Fruit fly (Drosophila melanogaster) whole organism, prepupa: ENCODE data around the gene Acp76A.

Experiments
- Blimp-1 ChIP-seq: fragments of 200-800 bp; sonication (Bioruptor generic); optimal IDR thresholded peaks from 3 replicates; lab custom pipeline; 2017; ENCODE audit warnings: missing biosample characterization, missing genetic modification characterization, mild to moderate bottlenecking, moderate library complexity, missing genetic modification reagents
- CG10631 ChIP-seq: fragments of 200-800 bp; sonication (Bioruptor generic); optimal IDR thresholded peaks from 2 replicates; lab custom pipeline; 2016; ENCODE audit warnings: missing biosample characterization, missing genetic modification characterization
- CG10669 ChIP-seq: fragments of 200-800 bp; sonication (Bioruptor generic); optimal IDR thresholded peaks from 3 replicates; lab custom pipeline; 2018; ENCODE audit warnings: missing biosample characterization, mild to moderate bottlenecking, missing genetic modification characterization, moderate library complexity
- CG11902 ChIP-seq: fragments of 200-800 bp; sonication (Bioruptor generic); optimal IDR thresholded peaks from 3 replicates; lab custom pipeline; 2016; ENCODE audit warnings: missing biosample characterization, missing genetic modification characterization
- CG16779 ChIP-seq: fragments of 200-800 bp; sonication (Bioruptor generic); optimal IDR thresholded peaks from 3 replicates; lab custom pipeline; 2017; ENCODE audit warnings: missing biosample characterization, mild to moderate bottlenecking, missing genetic modification characterization
- CG3032 ChIP-seq: fragments of 200-800 bp; optimal IDR thresholded peaks from 2 replicates; lab custom pipeline; 2019; ENCODE audit warnings: missing biosample characterization, mild to moderate bottlenecking, missing genetic modification characterization, moderate library complexity
- CG31627 ChIP-seq: fragments of 200-800 bp; sonication (Bioruptor generic); optimal IDR thresholded peaks from 3 replicates; lab custom pipeline; 2016; ENCODE audit warnings: missing biosample characterization, missing genetic modification characterization
- CG32006 ChIP-seq: fragments of 200-800 bp; sonication (Bioruptor generic); optimal IDR thresholded peaks from 3 replicates; lab custom pipeline; 2017; ENCODE audit warnings: missing biosample characterization, mild to moderate bottlenecking, missing genetic modification characterization
- CG34406 ChIP-seq: fragments of 200-800 bp; sonication (Bioruptor generic); optimal IDR thresholded peaks from 3 replicates; lab custom pipeline; 2016; ENCODE audit warnings: missing biosample characterization, missing genetic modification characterization
- CG3919 ChIP-seq: fragments of 200-800 bp; sonication (Bioruptor generic); optimal IDR thresholded peaks from 3 replicates; lab custom pipeline; 2016; ENCODE audit warnings: missing biosample characterization, missing genetic modification characterization
- CG4318 ChIP-seq: fragments of 200-800 bp; sonication (Bioruptor generic); optimal IDR thresholded peaks from 3 replicates; lab custom pipeline; 2017; ENCODE audit warnings: missing biosample characterization, mild to moderate bottlenecking, missing genetic modification characterization
- CG6276 ChIP-seq: fragments of 200-800 bp; sonication (Bioruptor generic); optimal IDR thresholded peaks from 2 replicates; lab custom pipeline; 2017; ENCODE audit warnings: missing biosample characterization, mild to moderate bottlenecking, missing genetic modification characterization
- CG6792 ChIP-seq: fragments of 200-800 bp; sonication (Bioruptor generic); optimal IDR thresholded peaks from 3 replicates; lab custom pipeline; 2016; ENCODE audit warnings: missing biosample characterization, missing genetic modification characterization
- CG6808 ChIP-seq: fragments of 200-800 bp; sonication (Bioruptor generic); optimal IDR thresholded peaks from 3 replicates; lab custom pipeline; 2017; ENCODE audit warnings: missing biosample characterization, missing genetic modification characterization, mild to moderate bottlenecking, moderate library complexity, missing genetic modification reagents
- CG8119 ChIP-seq: fragments of 200-800 bp; sonication (Bioruptor generic); IDR thresholded peaks from 3 replicates; pipeline ENCODE4 v1.3.6; 2022; ENCODE audit warnings: missing biosample characterization, missing genetic modification characterization
- CG8319 ChIP-seq: fragments of 200-800 bp; sonication (Bioruptor generic); optimal IDR thresholded peaks from 3 replicates; lab custom pipeline; 2016; ENCODE audit warnings: missing biosample characterization, missing genetic modification characterization
- CG8632 ChIP-seq: fragments of 200-800 bp; sonication (Bioruptor generic); optimal IDR thresholded peaks from 3 replicates; lab custom pipeline; 2016; ENCODE audit warnings: missing biosample characterization, missing genetic modification characterization
- CG9139 ChIP-seq: fragments of 200-800 bp; sonication (Bioruptor generic); optimal IDR thresholded peaks from 3 replicates; lab custom pipeline; 2017; ENCODE audit warnings: missing biosample characterization, mild to moderate bottlenecking, missing genetic modification characterization
- Eip75B ChIP-seq: fragments of 200-800 bp; sonication (Bioruptor generic); optimal IDR thresholded peaks from 3 replicates; lab custom pipeline; 2016; ENCODE audit warnings: missing biosample characterization, missing genetic modification characterization
- Eip78C ChIP-seq: fragments of 200-800 bp; sonication (Bioruptor generic); peaks from one replicate; lab custom pipeline; 2016; ENCODE audit warnings: missing biosample characterization, missing genetic modification characterization
- Ets21C ChIP-seq: fragments of 200-800 bp; sonication (Bioruptor generic); optimal IDR thresholded peaks from 3 replicates; lab custom pipeline; 2016; ENCODE audit warnings: missing biosample characterization, missing genetic modification characterization
- Ets96B ChIP-seq: fragments of 200-800 bp; optimal IDR thresholded peaks from 2 replicates; lab custom pipeline; 2019; ENCODE audit warnings: missing biosample characterization, mild to moderate bottlenecking, missing genetic modification characterization, moderate library complexity
- Gug ChIP-seq: fragments of 200-800 bp; sonication (Bioruptor generic); IDR thresholded peaks from 2 replicates; pipeline ENCODE4 v1.3.6; 2022; ENCODE audit warnings: missing biosample characterization, missing genetic modification characterization
- Hr38 ChIP-seq: sonication (Bioruptor generic); optimal IDR thresholded peaks from 2 replicates; lab custom pipeline; 2016; ENCODE audit warnings: missing biosample characterization, missing genetic modification characterization
- Hr39 ChIP-seq: fragments of 200-800 bp; sonication (Bioruptor generic); optimal IDR thresholded peaks from 2 replicates; lab custom pipeline; 2016; ENCODE audit warnings: missing biosample characterization, missing genetic modification characterization
- Met ChIP-seq: fragments of 200-800 bp; sonication (Bioruptor generic); optimal IDR thresholded peaks from 3 replicates; lab custom pipeline; 2016; ENCODE audit warnings: missing biosample characterization, missing genetic modification characterization
- OdsH ChIP-seq: fragments of 200-800 bp; sonication (Bioruptor generic); optimal IDR thresholded peaks from 3 replicates; lab custom pipeline; 2016; ENCODE audit warnings: missing biosample characterization, missing genetic modification characterization
- Smox ChIP-seq: fragments of 200-800 bp; sonication (Bioruptor generic); optimal IDR thresholded peaks from 3 replicates; lab custom pipeline; 2016; ENCODE audit warnings: missing biosample characterization, missing genetic modification characterization
- Sox102F ChIP-seq: fragments of 200-800 bp; sonication (Bioruptor generic); optimal IDR thresholded peaks from 2 replicates; lab custom pipeline; 2016; ENCODE audit warnings: missing biosample characterization, mild to moderate bottlenecking, missing genetic modification characterization
- Sox14 ChIP-seq: fragments of 200-800 bp; sonication (Bioruptor generic); optimal IDR thresholded peaks from 3 replicates; lab custom pipeline; 2016; ENCODE audit warnings: missing biosample characterization, missing genetic modification characterization
- achi ChIP-seq: fragments of 200-800 bp; sonication (Bioruptor generic); optimal IDR thresholded peaks from 3 replicates; lab custom pipeline; 2016; ENCODE audit warnings: missing biosample characterization, missing genetic modification characterization
- acj6 ChIP-seq: fragments of 200-800 bp; sonication (Bioruptor generic); optimal IDR thresholded peaks from 3 replicates; lab custom pipeline; 2016; ENCODE audit warnings: missing biosample characterization, missing genetic modification characterization
- cyc ChIP-seq: fragments of 200-800 bp; sonication (Bioruptor generic); optimal IDR thresholded peaks from 3 replicates; lab custom pipeline; 2016; ENCODE audit warnings: missing biosample characterization, missing genetic modification characterization
- dsx ChIP-seq: fragments of 200-800 bp; optimal IDR thresholded peaks from 3 replicates; lab custom pipeline; 2019; ENCODE audit warnings: missing biosample characterization, mild to moderate bottlenecking, missing genetic modification characterization, moderate library complexity; ENCODE audit not compliant: poor library complexity, severe bottlenecking
- eg ChIP-seq: fragments of 200-800 bp; sonication (Bioruptor generic); IDR thresholded peaks from 3 replicates; pipeline ENCODE4 v1.3.6; 2022; ENCODE audit warnings: missing biosample characterization, missing genetic modification characterization
- esn ChIP-seq: fragments of 200-800 bp; sonication (Bioruptor generic); optimal IDR thresholded peaks from 2 replicates; lab custom pipeline; 2016; ENCODE audit warnings: missing biosample characterization, mild to moderate bottlenecking, missing genetic modification characterization, moderate library complexity
- fd59A ChIP-seq: fragments of 200-800 bp; sonication (Bioruptor generic); optimal IDR thresholded peaks from 2 replicates; lab custom pipeline; 2017; ENCODE audit warnings: missing biosample characterization, mild to moderate bottlenecking, missing genetic modification characterization, missing genetic modification reagents
- fd85E ChIP-seq: fragments of 200-800 bp; sonication (Bioruptor generic); optimal IDR thresholded peaks from 3 replicates; lab custom pipeline; 2016; ENCODE audit warnings: missing biosample characterization, missing genetic modification characterization
- fkh ChIP-seq: fragments of 200-800 bp; sonication (Bioruptor generic); optimal IDR thresholded peaks from 3 replicates; lab custom pipeline; 2017; ENCODE audit warnings: missing biosample characterization, mild to moderate bottlenecking, missing genetic modification characterization, moderate library complexity
- lz ChIP-seq: fragments of 200-800 bp; sonication (Bioruptor generic); optimal IDR thresholded peaks from 3 replicates; lab custom pipeline; 2016; ENCODE audit warnings: missing biosample characterization, missing genetic modification characterization
- net ChIP-seq: fragments of 200-800 bp; sonication (Bioruptor generic); optimal IDR thresholded peaks from 3 replicates; lab custom pipeline; 2016; ENCODE audit warnings: missing biosample characterization, missing genetic modification characterization
- pdm3 ChIP-seq: fragments of 200-800 bp; sonication (Bioruptor generic); optimal IDR thresholded peaks from 3 replicates; lab custom pipeline; 2016; ENCODE audit warnings: missing biosample characterization, missing genetic modification characterization
- salr ChIP-seq, 2 experiments: fragments of 200-800 bp; sonication (Bioruptor generic); optimal IDR thresholded peaks; 3 replicates each; lab custom pipeline; 2016 to 2018; ENCODE audit warnings: missing biosample characterization in 2 of 2, missing genetic modification characterization in 2 of 2, mild to moderate bottlenecking in 1 of 2
- spab ChIP-seq: fragments of 200-800 bp; sonication (Bioruptor generic); optimal IDR thresholded peaks from 2 replicates; lab custom pipeline; 2017; ENCODE audit warnings: missing biosample characterization, mild to moderate bottlenecking, missing genetic modification characterization, missing genetic modification reagents
- ss ChIP-seq, 2 experiments: fragments of 200-800 bp; sonication (Bioruptor generic); optimal IDR thresholded peaks; 2 replicates in 1 of 2; 3 replicates in 1 of 2; lab custom pipeline; 2017 to 2018; ENCODE audit warnings: mild to moderate bottlenecking in 2 of 2, missing biosample characterization in 2 of 2, missing genetic modification characterization in 2 of 2, moderate library complexity in 1 of 2
- svp ChIP-seq: fragments of 200-800 bp; sonication (Bioruptor generic); peaks from one replicate; lab custom pipeline; 2016; ENCODE audit warnings: missing biosample characterization, missing genetic modification characterization
- topi ChIP-seq: fragments of 200-800 bp; sonication (Bioruptor generic); optimal IDR thresholded peaks from 3 replicates; lab custom pipeline; 2016; ENCODE audit warnings: missing biosample characterization, missing genetic modification characterization
- vri ChIP-seq: fragments of 200-800 bp; sonication (Bioruptor generic); optimal IDR thresholded peaks from 3 replicates; lab custom pipeline; 2016; ENCODE audit warnings: missing biosample characterization, mild to moderate bottlenecking, missing genetic modification characterization

The Acp76A gene

DNA sequence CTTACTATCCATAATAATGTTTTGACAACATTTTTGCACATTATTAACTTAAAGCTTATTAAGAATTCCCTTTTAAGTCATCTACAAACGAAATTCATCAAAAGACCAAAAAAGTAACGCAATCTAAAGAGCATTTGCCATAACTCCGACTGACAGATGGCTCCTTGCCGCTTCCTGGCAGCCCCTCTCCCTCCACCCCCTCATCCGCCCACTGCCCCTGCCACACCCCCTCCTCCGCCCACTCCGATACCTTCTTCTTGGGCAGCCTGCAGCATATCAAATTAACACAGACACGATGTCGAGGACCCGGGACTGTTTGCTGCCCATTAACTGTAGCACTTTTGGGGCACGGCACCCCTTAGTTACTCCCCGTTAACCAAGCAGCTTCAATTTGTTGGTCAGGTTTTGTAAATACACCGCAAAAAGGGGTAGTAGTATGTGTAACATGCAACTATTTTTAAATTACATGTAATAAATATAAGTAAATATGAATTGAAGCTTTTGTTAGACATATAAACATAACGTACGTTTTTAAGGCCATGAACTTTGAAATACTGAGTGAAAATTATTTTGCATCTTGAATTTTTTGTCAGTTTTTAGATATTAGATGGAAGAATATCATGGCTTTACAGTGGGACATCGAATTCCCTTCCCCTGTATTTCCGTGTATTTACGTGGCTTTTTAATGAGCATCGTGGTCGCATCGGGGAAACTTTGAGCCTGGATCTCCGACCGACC lies 16.5 kb downstream of the Acp76A start:
- TF ChIP-seq dsx (GFP tag; lab: Kevin White, UChicago) (peak; percentile 45), CG8119 (peak; percentile 27; the same call in 1 of the 3 replicates), lz (GFP tag; lab: Kevin White, UChicago) (peak; percentile 42), net (peak; percentile 6), CG6808 (peak; percentile 65), CG9139 (GFP tag; lab: Kevin White, UChicago) (no peak), eg (GFP tag; lab: Robert Waterston, UW) (no peak), spab (GFP tag; lab: Kevin White, UChicago) (peak; percentile 26), fkh (no peak), salr (GFP tag; optimal IDR thresholded peaks at IDR 0.05; lab: Kevin White, UChicago) (no peak), fd59A (GFP tag; lab: Kevin White, UChicago) (peak; percentile 27), CG34406 (GFP tag; lab: Kevin White, UChicago) (peak; percentile 39), vri (peak; percentile 4), CG31627 (GFP tag; lab: Kevin White, UChicago) (peak; percentile 5), CG3032 (tag; lab: Kevin White, UChicago) (peak; percentile 55), Eip75B (peak; percentile 43), CG10669 (GFP tag; lab: Kevin White, UChicago) (peak; percentile 49), Sox14 (peak; percentile 26), CG32006 (GFP tag; lab: Kevin White, UChicago) (no peak), fd85E (GFP tag; lab: Kevin White, UChicago) (no peak), Sox102F (peak; percentile 37), Hr38 (no peak), Blimp-1 (GFP tag; lab: Kevin White, UChicago) (no peak), svp (GFP tag; lab: Kevin White, UChicago) (peak; percentile 58), Ets96B (tag; lab: Kevin White, UChicago) (peak; percentile 65), acj6 (peak; percentile 32), topi (GFP tag; lab: Kevin White, UChicago) (peak; percentile 55), OdsH (peak; percentile 6), Gug (GFP tag; lab: Robert Waterston, UW) (no peak), CG10631 (GFP tag; lab: Kevin White, UChicago) (peak; percentile 41), CG11902 (peak; percentile 21), CG4318 (GFP tag; lab: Kevin White, UChicago) (no peak), CG6792 (GFP tag; lab: Kevin White, UChicago) (peak; percentile 37), CG16779 (tag; lab: Kevin White, UChicago) (no peak), Eip78C (peak; percentile 89), CG8319 (GFP tag; lab: Kevin White, UChicago) (peak; percentile 9), Met (GFP tag; lab: Kevin White, UChicago) (peak; percentile 67), CG6276 (GFP tag; lab: Kevin White, UChicago) (no peak), Hr39 (GFP tag; lab: Kevin White, UChicago) (peak; percentile 14), achi (GFP tag; lab: Kevin White, UChicago) (peak; percentile 49), CG8632 (GFP tag; lab: Kevin White, UChicago) (peak; percentile 18), pdm3 (GFP tag; lab: Kevin White, UChicago) (no peak), ss (GFP tag; optimal IDR thresholded peaks at IDR 0.05; lab: Kevin White, UChicago) (peak in 1 of 2 experiments; percentile 35), CG3919 (peak; percentile 55), cyc (GFP tag; lab: Kevin White, UChicago) (peak; percentile 43), esn (GFP tag; lab: Kevin White, UChicago) (peak; percentile 73), Ets21C (no peak), Smox (GFP tag; lab: Kevin White, UChicago) (peak; percentile 42)
